Fruit fly (Drosophila melanogaster) whole organism: Measurements from ENCODE around the gene CG33342.

ENCODE experiments used
- CG8478 ChIP-seq: fragments of >200 bp; optimal IDR thresholded peaks from 2 replicates; lab custom pipeline; 2018; ENCODE audit warnings: inconsistent platforms
- usp ChIP-seq: fragments of >200 bp; optimal IDR thresholded peaks from 2 replicates; lab custom pipeline; 2017; ENCODE audit warnings: missing biosample characterization, missing genetic modification characterization, mixed read lengths

- TF ChIP-seq CG8478 (lab: Kevin White, UChicago) (no peak), usp (GFP tag; lab: Kevin White, UChicago) (no peak)
These were observed 13.6 kb downstream of the CG33342 start, which contains the start of the genes CG5768 and CG13615 for dm6 chr3R:24390239-24390638.
